Worm (Caenorhabditis elegans) whole organism, L2 larva: ENCODE measurements around the gene str-233.

ENCODE experiments used
- F13H6.1 ChIP-seq: sonication (generic microtip); optimal IDR thresholded peaks from 2 replicates; lab custom pipeline; 2016; ENCODE audit warnings: missing genetic modification characterization, missing compliant biosample characterization
- R02D3.7 ChIP-seq: fragments of 150-350 bp; optimal IDR thresholded peaks from 2 replicates; lab custom pipeline; 2014; ENCODE audit warnings: missing biosample characterization, missing genetic modification characterization
- Y55F3AM.14 ChIP-seq: fragments of 200-800 bp; sonication (Bioruptor generic); optimal IDR thresholded peaks from 2 replicates; lab custom pipeline; 2018; ENCODE audit warnings: mild to moderate bottlenecking, missing genetic modification characterization, missing compliant biosample characterization
- ZK546.5 ChIP-seq: sonication (generic microtip); optimal IDR thresholded peaks from 2 replicates; lab custom pipeline; 2017; ENCODE audit warnings: missing biosample characterization, missing genetic modification characterization
- alr-1 ChIP-seq: fragments of 150-350 bp; optimal IDR thresholded peaks from 2 replicates; lab custom pipeline; 2014; ENCODE audit warnings: missing biosample characterization, missing genetic modification characterization
- aly-2 ChIP-seq: fragments of 150-350 bp; optimal IDR thresholded peaks from 2 replicates; lab custom pipeline; 2014; ENCODE audit warnings: missing biosample characterization, missing genetic modification characterization
- ceh-16 ChIP-seq: fragments of 150-350 bp; optimal IDR thresholded peaks from 2 replicates; lab custom pipeline; 2014; ENCODE audit warnings: missing biosample characterization, missing genetic modification characterization
- ceh-82 ChIP-seq: fragments of 150-350 bp; optimal IDR thresholded peaks from 2 replicates; lab custom pipeline; 2014; ENCODE audit warnings: missing biosample characterization, missing genetic modification characterization
- crh-2 ChIP-seq: sonication (generic microtip); optimal IDR thresholded peaks from 2 replicates; lab custom pipeline; 2017; ENCODE audit warnings: missing biosample characterization, missing genetic modification characterization
- dmd-4 ChIP-seq: sonication (generic microtip); optimal IDR thresholded peaks from 2 replicates; lab custom pipeline; 2017; ENCODE audit warnings: missing biosample characterization, missing genetic modification characterization
- egl-27 ChIP-seq: sonication (generic microtip); optimal IDR thresholded peaks from 3 replicates; lab custom pipeline; 2017; ENCODE audit warnings: missing biosample characterization, missing genetic modification reagents, missing genetic modification characterization
- elt-1 ChIP-seq: fragments of 150-350 bp; optimal IDR thresholded peaks from 2 replicates; lab custom pipeline; 2014; ENCODE audit warnings: missing biosample characterization, missing genetic modification characterization
- fos-1 ChIP-seq: fragments of 150-350 bp; optimal IDR thresholded peaks from 2 replicates; lab custom pipeline; 2014; ENCODE audit warnings: missing biosample characterization, missing genetic modification characterization
- gmeb-1 ChIP-seq: fragments of 150-350 bp; optimal IDR thresholded peaks from 2 replicates; lab custom pipeline; 2014; ENCODE audit warnings: missing biosample characterization, missing genetic modification characterization
- lin-13 ChIP-seq: fragments of 150-350 bp; optimal IDR thresholded peaks from 2 replicates; lab custom pipeline; 2014; ENCODE audit warnings: missing biosample characterization, missing genetic modification reagents, missing genetic modification characterization
- lin-39 ChIP-seq: fragments of 150-350 bp; optimal IDR thresholded peaks from 2 replicates; lab custom pipeline; 2014; ENCODE audit warnings: missing biosample characterization, missing genetic modification reagents, missing genetic modification characterization
- mab-5 ChIP-seq: fragments of 150-350 bp; optimal IDR thresholded peaks from 2 replicates; lab custom pipeline; 2014; ENCODE audit warnings: missing biosample characterization, missing genetic modification characterization
- mbf-1 ChIP-seq: sonication (generic microtip); optimal IDR thresholded peaks from 2 replicates; lab custom pipeline; 2017; ENCODE audit warnings: missing biosample characterization, missing genetic modification characterization
- nhr-10 ChIP-seq: sonication (generic microtip); optimal IDR thresholded peaks from 2 replicates; lab custom pipeline; 2017; ENCODE audit warnings: missing biosample characterization, missing genetic modification characterization
- nhr-11 ChIP-seq: fragments of 150-350 bp; optimal IDR thresholded peaks from 2 replicates; lab custom pipeline; 2014; ENCODE audit warnings: missing biosample characterization, missing genetic modification characterization
- nhr-12 ChIP-seq: fragments of 150-350 bp; optimal IDR thresholded peaks from 2 replicates; lab custom pipeline; 2014; ENCODE audit warnings: missing biosample characterization, missing genetic modification characterization
- nhr-129 ChIP-seq: fragments of 150-350 bp; optimal IDR thresholded peaks from 2 replicates; lab custom pipeline; 2014; ENCODE audit warnings: missing biosample characterization, missing genetic modification characterization
- nhr-23 ChIP-seq: fragments of 150-350 bp; optimal IDR thresholded peaks from 2 replicates; lab custom pipeline; 2014; ENCODE audit warnings: missing biosample characterization, missing genetic modification reagents, missing genetic modification characterization
- nhr-237 ChIP-seq: fragments of 150-350 bp; optimal IDR thresholded peaks from 2 replicates; lab custom pipeline; 2014; ENCODE audit warnings: missing biosample characterization, missing genetic modification characterization
- nhr-25 ChIP-seq: fragments of 150-350 bp; sonication (generic microtip); optimal IDR thresholded peaks from 3 replicates; lab custom pipeline; 2014; ENCODE audit warnings: missing biosample characterization, missing genetic modification characterization
- nhr-6 ChIP-seq: fragments of 150-350 bp; optimal IDR thresholded peaks from 2 replicates; lab custom pipeline; 2014; ENCODE audit warnings: missing biosample characterization, missing genetic modification characterization
- nhr-77 ChIP-seq: fragments of 150-350 bp; optimal IDR thresholded peaks from 2 replicates; lab custom pipeline; 2014; ENCODE audit warnings: missing biosample characterization, missing genetic modification characterization
- peb-1 ChIP-seq: fragments of 150-350 bp; optimal IDR thresholded peaks from 2 replicates; lab custom pipeline; 2014; ENCODE audit warnings: missing biosample characterization, missing genetic modification characterization
- sem-4 ChIP-seq: fragments of 150-350 bp; optimal IDR thresholded peaks from 2 replicates; lab custom pipeline; 2014; ENCODE audit warnings: missing biosample characterization, missing genetic modification reagents, missing genetic modification characterization
- skn-1 ChIP-seq: sonication (generic microtip); optimal IDR thresholded peaks from 2 replicates; lab custom pipeline; 2017; ENCODE audit warnings: missing biosample characterization, missing genetic modification characterization
- snpc-4 ChIP-seq: fragments of 150-350 bp; optimal IDR thresholded peaks from 2 replicates; lab custom pipeline; 2014; ENCODE audit warnings: missing biosample characterization, missing genetic modification characterization
- unc-39 ChIP-seq: fragments of 150-350 bp; optimal IDR thresholded peaks from 2 replicates; lab custom pipeline; 2014; ENCODE audit warnings: missing biosample characterization, missing genetic modification characterization
- unc-55 ChIP-seq: fragments of 150-350 bp; sonication (generic microtip); optimal IDR thresholded peaks from 3 replicates; lab custom pipeline; 2014; ENCODE audit warnings: missing biosample characterization, missing genetic modification reagents, missing genetic modification characterization
- unc-62 ChIP-seq: fragments of 150-350 bp; optimal IDR thresholded peaks from 2 replicates; lab custom pipeline; 2014; ENCODE audit warnings: missing biosample characterization, missing genetic modification reagents, missing genetic modification characterization
- ztf-1 ChIP-seq: fragments of 200-800 bp; sonication (Bioruptor generic); conservative IDR thresholded peaks from 2 replicates; pipeline ENCODE4 v1.3.6; 2022; ENCODE audit warnings: missing genetic modification characterization, missing compliant biosample characterization
- ztf-11 ChIP-seq: sonication (generic microtip); optimal IDR thresholded peaks from 2 replicates; lab custom pipeline; 2017; ENCODE audit warnings: missing biosample characterization, missing genetic modification characterization
- ztf-4 ChIP-seq: fragments of 150-350 bp; optimal IDR thresholded peaks from 2 replicates; lab custom pipeline; 2014; ENCODE audit warnings: missing biosample characterization, missing genetic modification characterization

str-233 gene

DNA sequence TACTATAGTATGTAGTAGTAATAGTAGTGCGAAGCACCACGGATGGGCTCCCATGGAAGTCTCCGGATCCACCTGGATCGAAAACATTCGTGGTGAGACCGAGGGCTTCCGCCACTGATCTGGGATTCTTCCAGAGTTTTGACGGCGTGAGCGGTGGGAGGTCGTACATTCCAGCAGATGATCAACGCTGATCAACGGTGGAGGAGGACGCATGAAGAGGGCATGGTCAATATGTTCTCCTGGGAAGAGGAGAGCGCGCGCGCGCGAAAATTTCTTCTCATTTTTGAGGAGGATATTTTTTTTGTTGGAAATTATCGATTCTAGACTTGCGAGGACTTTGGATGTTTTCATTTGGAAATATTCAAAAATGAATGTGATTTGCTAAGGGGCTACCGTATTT is 24.0 kb upstream of the str-233 start:
- TF ChIP-seq F13H6.1 (no peak), unc-62 (no peak), snpc-4 (no peak), nhr-77 (no peak), unc-55 (no peak), mab-5 (tag; lab: Kevin White, UChicago) (no peak), nhr-23 (tag; lab: Kevin White, UChicago) (no peak), nhr-129 (no peak), mbf-1 (tag; lab: Kevin White, UChicago) (no peak), nhr-12 (no peak), alr-1 (tag; lab: Kevin White, UChicago) (no peak), ztf-1 (GFP tag; lab: Robert Waterston, UW) (no peak), Y55F3AM.14 (GFP tag; lab: Kevin White, UChicago) (no peak)
- TF ChIP-seq, all 48 proteins: peak for 0

DNA sequence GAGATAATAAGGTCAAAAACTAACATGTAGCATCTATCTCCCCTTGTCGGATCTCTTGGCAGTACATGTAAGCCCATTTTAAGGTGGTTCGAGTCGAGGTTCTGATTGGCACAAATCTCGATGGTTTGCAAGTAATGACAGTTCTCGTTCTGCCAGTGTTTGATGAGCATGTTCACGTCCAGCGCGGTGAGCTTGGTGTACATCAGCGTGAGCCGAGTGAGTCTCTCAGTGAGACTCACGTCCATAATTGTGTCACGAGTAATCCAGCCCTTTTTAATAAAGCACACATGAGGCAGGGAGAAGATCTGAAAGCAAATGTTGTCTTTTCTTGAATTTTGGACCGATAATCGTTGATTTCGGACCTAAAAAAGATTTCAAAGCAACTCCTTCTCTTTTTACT is 23.3 kb upstream of the str-233 start, which contains the start of gene T10C6.16:
T10C6.16 (minus strand) TSS at position 245 of the 400 bp plus-strand sequence.
- no peak for TF ChIP-seq nhr-25 (tag; lab: Kevin White, UChicago)
- TF ChIP-seq dmd-4 (tag; lab: Kevin White, UChicago) = no peak
- TF ChIP-seq nhr-77 = no peak
- TF ChIP-seq peb-1 = no peak
- no peak for TF ChIP-seq nhr-129
- no peak for TF ChIP-seq sem-4 (tag; lab: Kevin White, UChicago)
- TF ChIP-seq unc-39 = no peak
- no peak for TF ChIP-seq R02D3.7 (tag; lab: Kevin White, UChicago)

DNA sequence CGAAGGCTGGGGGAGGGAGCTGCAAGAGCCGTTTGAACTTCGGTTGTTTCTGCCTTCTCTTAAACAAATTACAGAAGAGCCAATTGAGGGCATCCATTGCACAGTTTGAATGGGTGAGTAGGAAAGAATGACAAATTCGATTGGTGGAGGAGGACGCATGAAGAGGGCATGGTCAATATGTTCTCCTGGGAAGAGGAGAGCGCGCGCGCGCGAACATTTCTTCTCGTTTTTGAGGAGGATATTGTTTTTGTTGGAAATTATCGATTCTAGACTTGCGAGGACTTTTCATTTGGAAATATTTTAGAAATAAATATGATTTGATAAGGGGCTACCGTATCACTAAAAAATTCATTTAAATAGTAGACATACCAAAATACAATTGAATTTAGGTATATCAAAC is 22.1 kb upstream of the str-233 start, which contains the start of gene T10C6.7:
T10C6.7 (minus strand) TSS at position 143 of the 400 bp plus-strand sequence.
- TF ChIP-seq nhr-12 = no peak
- TF ChIP-seq elt-1 = no peak
- TF ChIP-seq crh-2 (tag; lab: Kevin White, UChicago) = no peak
- no peak for TF ChIP-seq nhr-11 (tag; lab: Kevin White, UChicago)
- no peak for TF ChIP-seq ceh-82
- no peak for TF ChIP-seq nhr-6 (tag; lab: Kevin White, UChicago)
- no peak for TF ChIP-seq nhr-237 (tag; lab: Kevin White, UChicago)
- TF ChIP-seq unc-39 = no peak

DNA sequence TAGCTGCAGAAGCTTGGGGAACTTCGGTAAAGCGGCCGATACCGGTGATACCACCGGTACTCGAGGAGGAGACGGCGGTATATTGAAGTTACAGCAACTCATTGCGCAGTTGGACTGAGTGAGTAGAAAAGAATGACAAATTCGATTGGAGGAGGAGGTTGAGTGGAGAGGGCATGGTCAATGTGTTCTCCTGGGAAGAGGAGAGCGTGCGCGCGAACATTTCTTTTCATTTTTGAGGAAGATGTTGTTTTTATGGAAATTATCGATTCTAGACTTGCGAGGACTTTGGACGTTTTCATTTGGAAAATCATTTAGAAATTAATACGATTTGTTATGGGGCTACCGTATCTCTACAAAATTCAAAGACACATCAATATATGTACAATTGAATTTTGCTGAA is 19.8 kb upstream of the str-233 start:
- TF ChIP-seq ztf-4 (no peak), nhr-77 (no peak)

DNA sequence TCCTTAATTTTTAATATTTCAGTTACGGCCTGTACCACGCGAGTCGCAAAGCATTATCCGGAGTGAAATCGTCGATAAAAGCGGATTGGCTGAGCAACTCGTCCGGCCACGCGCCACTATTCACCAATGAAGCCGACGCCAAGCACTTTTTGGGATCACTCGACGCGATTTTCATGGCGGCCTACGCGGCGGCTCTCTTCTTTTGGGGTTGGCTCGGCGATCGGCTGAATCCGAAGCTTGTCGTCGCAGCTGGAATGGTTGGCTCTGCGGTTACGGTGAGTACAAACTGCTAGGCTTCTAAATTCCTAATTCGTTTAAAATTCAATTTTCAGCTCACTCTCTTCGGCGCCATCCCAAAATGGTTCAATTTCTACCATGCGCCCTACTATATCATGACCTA is 15.5 kb upstream of the str-233 start:
- TF ChIP-seq F13H6.1 (no peak), ztf-11 (tag; lab: Kevin White, UChicago) (no peak), Y55F3AM.14 (GFP tag; lab: Kevin White, UChicago) (no peak), unc-55 (no peak), mbf-1 (tag; lab: Kevin White, UChicago) (no peak)

DNA sequence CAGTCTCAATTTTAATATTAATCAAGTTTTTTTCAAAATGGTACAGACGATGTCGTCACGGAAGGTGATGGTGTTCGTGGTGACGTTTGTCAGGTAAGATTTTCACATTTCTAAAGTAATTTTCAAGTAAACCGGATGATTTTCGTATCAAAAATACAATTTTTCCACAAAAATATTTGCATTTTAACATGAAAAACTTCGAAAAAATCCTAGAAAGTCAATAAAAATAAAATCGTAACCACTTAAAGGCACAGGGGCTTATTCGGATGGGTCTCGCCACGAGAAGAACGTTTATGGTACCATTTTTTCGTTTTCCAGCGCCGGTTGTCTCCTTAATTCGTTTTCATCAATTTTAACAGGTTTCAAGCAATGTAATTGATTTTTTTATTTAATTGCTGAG is 14.8 kb upstream of the str-233 start, which contains the start of gene T10C6.6:
T10C6.6 (plus strand) TSS at position 27 of the 400 bp plus-strand sequence.
- TF ChIP-seq aly-2 = no peak
- TF ChIP-seq lin-39 = no peak
- TF ChIP-seq lin-13 = no peak
- no peak for TF ChIP-seq alr-1 (tag; lab: Kevin White, UChicago)
- TF ChIP-seq unc-55 = no peak
- no peak for TF ChIP-seq nhr-10
- no peak for TF ChIP-seq nhr-12
- no peak for TF ChIP-seq skn-1
- TF ChIP-seq nhr-129 = no peak
- TF ChIP-seq gmeb-1 (tag; lab: Kevin White, UChicago) = no peak
- TF ChIP-seq egl-27 (tag; lab: Kevin White, UChicago) = no peak
- TF ChIP-seq ZK546.5 (tag; lab: Kevin White, UChicago) = no peak
- TF ChIP-seq fos-1 (tag; lab: Kevin White, UChicago) = no peak
- no peak for TF ChIP-seq mbf-1 (tag; lab: Kevin White, UChicago)
- TF ChIP-seq nhr-77 = no peak
- no peak for TF ChIP-seq nhr-25 (tag; lab: Kevin White, UChicago)
- TF ChIP-seq ceh-16 (tag; lab: Kevin White, UChicago) = no peak
